Fruit fly (Drosophila melanogaster) whole organism, embryonic: ENCODE results near the gene CG31327.

Experiments used
- Atf6 ChIP-seq: fragments of 200-800 bp; sonication (Bioruptor generic); IDR thresholded peaks from 2 replicates; pipeline ENCODE4 v1.3.6; 2022; ENCODE audit warnings: missing biosample characterization, missing genetic modification characterization
- Bgb ChIP-seq: fragments of 200-800 bp; sonication (Bioruptor generic); IDR thresholded peaks from 2 replicates; pipeline ENCODE4 v1.3.6; 2022; ENCODE audit warnings: missing biosample characterization, missing genetic modification characterization; ENCODE audit not compliant: partially characterized antibody
- CG10959 ChIP-seq: fragments of 200-800 bp; sonication (Bioruptor generic); IDR thresholded peaks from 2 replicates; pipeline ENCODE4 v1.3.6; 2022; ENCODE audit warnings: missing biosample characterization, missing genetic modification characterization
- CG12769 ChIP-seq: fragments of 200-800 bp; sonication (Bioruptor generic); optimal IDR thresholded peaks from 2 replicates; lab custom pipeline; 2019; ENCODE audit warnings: missing biosample characterization, mild to moderate bottlenecking, missing genetic modification characterization, moderate library complexity
- CG12942 ChIP-seq: fragments of 200-800 bp; sonication (Bioruptor generic); optimal IDR thresholded peaks from 3 replicates; lab custom pipeline; 2016; ENCODE audit warnings: missing biosample characterization, missing genetic modification characterization
- CG13287 ChIP-seq: fragments of 200-800 bp; sonication (Bioruptor generic); IDR thresholded peaks from 2 replicates; pipeline ENCODE4 v1.3.6; 2022; ENCODE audit warnings: missing biosample characterization, missing genetic modification characterization; ENCODE audit not compliant: partially characterized antibody
- CG13296 ChIP-seq: fragments of 200-800 bp; sonication (Bioruptor generic); optimal IDR thresholded peaks from 3 replicates; lab custom pipeline; 2018; ENCODE audit warnings: missing biosample characterization, mild to moderate bottlenecking, missing genetic modification characterization
- CG14014 ChIP-seq: fragments of 200-800 bp; sonication (Bioruptor generic); IDR thresholded peaks from 2 replicates; pipeline ENCODE4 v1.3.6; 2022; ENCODE audit warnings: missing biosample characterization, missing genetic modification characterization
- CG14441 ChIP-seq: fragments of 200-800 bp; sonication (Bioruptor generic); IDR thresholded peaks from 2 replicates; pipeline ENCODE4 v1.3.6; 2022; ENCODE audit warnings: missing biosample characterization, missing genetic modification characterization
- CG15269 ChIP-seq: fragments of 200-800 bp; sonication (Bioruptor generic); optimal IDR thresholded peaks from 2 replicates; lab custom pipeline; 2018; ENCODE audit warnings: missing biosample characterization, mild to moderate bottlenecking, missing genetic modification characterization, moderate library complexity
- CG17361 ChIP-seq: fragments of 200-800 bp; sonication (Bioruptor generic); IDR thresholded peaks from 3 replicates; pipeline ENCODE4 v1.3.6; 2022; ENCODE audit warnings: missing biosample characterization, missing genetic modification characterization
- CG1792 ChIP-seq: fragments of 200-800 bp; sonication (Bioruptor generic); optimal IDR thresholded peaks from 2 replicates; lab custom pipeline; 2016; ENCODE audit warnings: missing biosample characterization, missing genetic modification characterization
- CG1832 ChIP-seq: fragments of 200-800 bp; sonication (Bioruptor generic); optimal IDR thresholded peaks from 2 replicates; lab custom pipeline; 2017; ENCODE audit warnings: missing biosample characterization, mild to moderate bottlenecking, missing genetic modification characterization, inconsistent platforms
- CG2875 ChIP-seq: fragments of 200-800 bp; sonication (Bioruptor generic); optimal IDR thresholded peaks from 2 replicates; lab custom pipeline; 2017; ENCODE audit warnings: missing biosample characterization, mild to moderate bottlenecking, missing genetic modification characterization, missing genetic modification reagents
- CG31365 ChIP-seq: fragments of 200-800 bp; sonication (Bioruptor generic); optimal IDR thresholded peaks from 2 replicates; lab custom pipeline; 2018; ENCODE audit warnings: missing biosample characterization, mild to moderate bottlenecking, missing genetic modification characterization
- CG3163 ChIP-seq: fragments of 200-800 bp; sonication (Bioruptor generic); optimal IDR thresholded peaks from 3 replicates; lab custom pipeline; 2016; ENCODE audit warnings: missing biosample characterization, missing genetic modification characterization
- CG4854 ChIP-seq: fragments of 200-800 bp; sonication (Bioruptor generic); optimal IDR thresholded peaks from 2 replicates; lab custom pipeline; 2016; ENCODE audit warnings: missing biosample characterization, missing genetic modification characterization, inconsistent platforms
- CG6683 ChIP-seq: fragments of 200-800 bp; sonication (Bioruptor generic); optimal IDR thresholded peaks from 2 replicates; lab custom pipeline; 2017; ENCODE audit warnings: missing biosample characterization, mild to moderate bottlenecking, missing genetic modification characterization, missing genetic modification reagents
- CG6813 ChIP-seq: fragments of 200-800 bp; sonication (Bioruptor generic); optimal IDR thresholded peaks from 2 replicates; lab custom pipeline; 2017; ENCODE audit warnings: missing biosample characterization, missing genetic modification characterization, mild to moderate bottlenecking, moderate library complexity, missing genetic modification reagents
- CG8388 ChIP-seq: fragments of 200-800 bp; sonication (Bioruptor generic); optimal IDR thresholded peaks from 2 replicates; lab custom pipeline; 2019; ENCODE audit warnings: missing biosample characterization, mild to moderate bottlenecking, missing genetic modification characterization, moderate library complexity
- Dbx ChIP-seq: fragments of 200-800 bp; sonication (Bioruptor generic); IDR thresholded peaks from 3 replicates; pipeline ENCODE4 v1.3.6; 2022; ENCODE audit warnings: missing biosample characterization, missing genetic modification characterization
- Dip3 ChIP-seq: fragments of 200-800 bp; sonication (Bioruptor generic); optimal IDR thresholded peaks from 3 replicates; lab custom pipeline; 2016; ENCODE audit warnings: missing biosample characterization, missing genetic modification characterization
- GATAe ChIP-seq: fragments of 200-800 bp; sonication (Bioruptor generic); conservative IDR thresholded peaks from 2 replicates; pipeline ENCODE4 v1.3.6; 2022; ENCODE audit warnings: missing biosample characterization, missing genetic modification characterization
- HLH54F ChIP-seq: fragments of 200-800 bp; sonication (Bioruptor generic); optimal IDR thresholded peaks from 3 replicates; lab custom pipeline; 2016; ENCODE audit warnings: missing biosample characterization, missing genetic modification characterization
- Hr3 ChIP-seq: fragments of 200-800 bp; sonication (Bioruptor generic); optimal IDR thresholded peaks from 3 replicates; lab custom pipeline; 2016; ENCODE audit warnings: missing biosample characterization, missing genetic modification characterization
- Hr78 ChIP-seq, 2 experiments: fragments of 200-800 bp in 1 of 2; fragments of >200 bp in 1 of 2; sonication (Bioruptor generic) in 1 of 2; optimal IDR thresholded peaks; 2 replicates each; lab custom pipeline; 2017 to 2019; ENCODE audit warnings: missing biosample characterization in 2 of 2, missing genetic modification characterization in 2 of 2, mild to moderate bottlenecking in 1 of 2, moderate library complexity in 1 of 2
- Lpt ChIP-seq: fragments of >200 bp; optimal IDR thresholded peaks from 2 replicates; lab custom pipeline; 2018; ENCODE audit warnings: missing biosample characterization, missing genetic modification characterization
- Nf-YA ChIP-seq: fragments of 200-800 bp; sonication (Bioruptor generic); IDR thresholded peaks from 2 replicates; pipeline ENCODE4 v1.3.6; 2022; ENCODE audit warnings: missing biosample characterization, missing genetic modification characterization
- Rx ChIP-seq: fragments of 200-800 bp; sonication (Bioruptor generic); IDR thresholded peaks from 2 replicates; pipeline ENCODE4 v1.3.6; 2022; ENCODE audit warnings: missing biosample characterization, missing genetic modification characterization
- Sox100B ChIP-seq: fragments of 200-800 bp; sonication (Bioruptor generic); optimal IDR thresholded peaks from 3 replicates; lab custom pipeline; 2018; ENCODE audit warnings: missing biosample characterization, mild to moderate bottlenecking, missing genetic modification characterization
- Xrp1 ChIP-seq: fragments of 200-800 bp; sonication (Bioruptor generic); IDR thresholded peaks from 2 replicates; pipeline ENCODE4 v1.3.6; 2022; ENCODE audit warnings: missing biosample characterization, missing genetic modification characterization
- ab ChIP-seq: fragments of 200-800 bp; sonication (Bioruptor generic); optimal IDR thresholded peaks from 2 replicates; lab custom pipeline; 2016; ENCODE audit warnings: missing biosample characterization, missing genetic modification characterization
- abd-A ChIP-seq: fragments of 200-800 bp; sonication (Bioruptor generic); optimal IDR thresholded peaks from 3 replicates; lab custom pipeline; 2019; ENCODE audit warnings: missing biosample characterization, mild to moderate bottlenecking, missing genetic modification characterization, moderate library complexity
- danr ChIP-seq: fragments of 200-800 bp; sonication (Bioruptor generic); IDR thresholded peaks from 2 replicates; pipeline ENCODE4 v1.3.6; 2022; ENCODE audit warnings: missing biosample characterization, missing genetic modification characterization
- gem ChIP-seq: fragments of 200-800 bp; sonication (Bioruptor generic); optimal IDR thresholded peaks from 2 replicates; lab custom pipeline; 2019; ENCODE audit warnings: missing biosample characterization, mild to moderate bottlenecking, missing genetic modification characterization, moderate library complexity
- grau ChIP-seq: fragments of 200-800 bp; optimal IDR thresholded peaks from 3 replicates; lab custom pipeline; 2019; ENCODE audit warnings: missing biosample characterization, mild to moderate bottlenecking, missing genetic modification characterization, moderate library complexity
- insv ChIP-seq, 2 experiments: fragments of 200-800 bp; sonication (Bioruptor generic); optimal IDR thresholded peaks; 3 replicates each; lab custom pipeline; 2016 to 2018; ENCODE audit warnings: missing biosample characterization in 2 of 2, missing genetic modification characterization in 2 of 2
- klu ChIP-seq: fragments of 200-800 bp; sonication (Bioruptor generic); IDR thresholded peaks from 2 replicates; pipeline ENCODE4 v1.3.6; 2022; ENCODE audit warnings: missing biosample characterization, missing genetic modification characterization
- nerfin-1 ChIP-seq: fragments of 200-800 bp; sonication (Bioruptor generic); optimal IDR thresholded peaks from 3 replicates; lab custom pipeline; 2019; ENCODE audit warnings: missing biosample characterization, mild to moderate bottlenecking, missing genetic modification characterization, moderate library complexity
- repo ChIP-seq: fragments of 200-800 bp; sonication (Bioruptor generic); optimal IDR thresholded peaks from 2 replicates; lab custom pipeline; 2016; ENCODE audit warnings: missing biosample characterization, missing genetic modification characterization
- stc ChIP-seq: fragments of 200-800 bp; sonication (Bioruptor generic); IDR thresholded peaks from 2 replicates; pipeline ENCODE4 v1.3.6; 2022; ENCODE audit warnings: missing biosample characterization, missing genetic modification characterization
- sug ChIP-seq: fragments of 200-800 bp; optimal IDR thresholded peaks from 2 replicates; lab custom pipeline; 2019; ENCODE audit warnings: missing biosample characterization, mild to moderate bottlenecking, missing genetic modification characterization, moderate library complexity
- tap ChIP-seq: fragments of 200-800 bp; optimal IDR thresholded peaks from 3 replicates; lab custom pipeline; 2019; ENCODE audit warnings: missing biosample characterization, mild to moderate bottlenecking, missing genetic modification characterization, moderate library complexity
- ttk ChIP-seq: fragments of 200-800 bp; sonication (Bioruptor generic); IDR thresholded peaks from 2 replicates; pipeline ENCODE4 v2.1.2; 2022; ENCODE audit warnings: missing biosample characterization, missing genetic modification characterization
- wek ChIP-seq: fragments of 200-800 bp; sonication (Bioruptor generic); optimal IDR thresholded peaks from 3 replicates; lab custom pipeline; 2018; ENCODE audit warnings: missing biosample characterization, mild to moderate bottlenecking, missing genetic modification characterization, moderate library complexity

Gene CG31327

dm6 chr3R:14108158-14108921, 51.7 kb downstream of the CG31327 start, which contains the start of gene CG12402 (continued):
- peak; percentile 12 for TF ChIP-seq Dip3 (GFP tag; lab: Kevin White, UChicago)
- peak; percentile 72 for TF ChIP-seq sug (tag; lab: Kevin White, UChicago)
- peak; percentile 68 for TF ChIP-seq nerfin-1
- peak; percentile 74 for TF ChIP-seq Rx (GFP tag; lab: Robert Waterston, UW)
- TF ChIP-seq ab (GFP tag; lab: Kevin White, UChicago) = peak; percentile 28
- TF ChIP-seq CG14014 = peak; percentile 84
- peak; percentile 69 for TF ChIP-seq CG6683 (GFP tag; lab: Kevin White, UChicago)
- peak; percentile 44 for TF ChIP-seq CG4854 (GFP tag; lab: Kevin White, UChicago)
- TF ChIP-seq Bgb = no peak
- no peak for TF ChIP-seq CG1832
- peak; percentile 63 for TF ChIP-seq klu
- peak; percentile 74 for TF ChIP-seq GATAe (GFP tag; lab: Robert Waterston, UW)
- peak; percentile 91 for TF ChIP-seq CG15269
- TF ChIP-seq Lpt = no peak
- TF ChIP-seq wek (GFP tag; lab: Kevin White, UChicago) = peak; percentile 90
- TF ChIP-seq Xrp1 (GFP tag; lab: Robert Waterston, UW) = peak; percentile 91
- TF ChIP-seq stc (GFP tag; lab: Robert Waterston, UW) = peak; percentile 90
- TF ChIP-seq abd-A (tag; lab: Kevin White, UChicago) = peak; percentile 98
- peak; percentile 75 for TF ChIP-seq Dbx (GFP tag; lab: Robert Waterston, UW)
- TF ChIP-seq insv (GFP tag; optimal IDR thresholded peaks at IDR 0.05; lab: Kevin White, UChicago) = peak in 1 of 2 experiments; percentile 40
- peak; percentile 61 for TF ChIP-seq CG10959 (GFP tag; lab: Robert Waterston, UW)
- peak; percentile 86 for TF ChIP-seq CG13296 (GFP tag; lab: Kevin White, UChicago)
- TF ChIP-seq CG1792 (GFP tag; lab: Kevin White, UChicago) = peak; percentile 51
- peak; percentile 77 for TF ChIP-seq Atf6
- peak; percentile 89 for TF ChIP-seq CG12769 (tag; lab: Kevin White, UChicago)
- TF ChIP-seq ttk (GFP tag; lab: Robert Waterston, UW) = peak; percentile 85
- peak; percentile 75 for TF ChIP-seq Nf-YA (GFP tag; lab: Robert Waterston, UW)
- TF ChIP-seq CG3163 (GFP tag; lab: Kevin White, UChicago) = peak; percentile 55
- TF ChIP-seq grau (tag; lab: Kevin White, UChicago) = peak; percentile 98
- TF ChIP-seq CG6813 (GFP tag; lab: Kevin White, UChicago) = peak; percentile 86
- TF ChIP-seq gem (tag; lab: Kevin White, UChicago) = peak; percentile 91
- TF ChIP-seq repo (GFP tag; lab: Kevin White, UChicago) = peak; percentile 57
- TF ChIP-seq Sox100B (GFP tag; lab: Kevin White, UChicago) = peak; percentile 84
- peak; percentile 89 for TF ChIP-seq CG14441
- TF ChIP-seq tap (tag; lab: Kevin White, UChicago) = peak; percentile 86
- peak; percentile 19 for TF ChIP-seq HLH54F
- peak; percentile 89 for TF ChIP-seq CG17361 (GFP tag; lab: Robert Waterston, UW)
- TF ChIP-seq CG2875 = peak; percentile 84
- TF ChIP-seq CG31365 (tag; lab: Kevin White, UChicago) = peak; percentile 57
- peak; percentile 70 for TF ChIP-seq danr
- TF ChIP-seq CG8388 (GFP tag; lab: Kevin White, UChicago) = peak; percentile 83
- TF ChIP-seq CG12942 (GFP tag; lab: Kevin White, UChicago) = peak; percentile 55
- TF ChIP-seq Hr78 (GFP tag; optimal IDR thresholded peaks at IDR 0.05; lab: Kevin White, UChicago) = peak in 1 of 2 experiments; percentile 68
- TF ChIP-seq Hr3 (GFP tag; lab: Kevin White, UChicago) = peak; percentile 91
- TF ChIP-seq CG13287 = peak; percentile 57
